Worm (Caenorhabditis elegans) whole organism, midembryonic: ENCODE results near the gene plrg-1.

ENCODE experiments used
- cog-1 ChIP-seq: sonication (generic microtip); optimal IDR thresholded peaks from 2 replicates; lab custom pipeline; 2016; ENCODE audit warnings: missing genetic modification characterization, missing compliant biosample characterization
- klf-2 ChIP-seq: fragments of 200-800 bp; sonication (Bioruptor generic); conservative IDR thresholded peaks from 2 replicates; pipeline ENCODE4 v1.3.6; 2022; ENCODE audit warnings: missing genetic modification reagents, missing genetic modification characterization, missing compliant biosample characterization

- TF ChIP-seq cog-1 (tag; lab: Kevin White, UChicago) (no peak), klf-2 (no peak)
These were observed 31.7 kb upstream of the plrg-1 start for ce11 chrV:10839398-10839797.
